Worm (Caenorhabditis elegans): ENCODE results near the gene F41G4.13.
A peak's percentile ranks its signal among the peaks of the same experiment; 100 is the strongest.

DNA sequence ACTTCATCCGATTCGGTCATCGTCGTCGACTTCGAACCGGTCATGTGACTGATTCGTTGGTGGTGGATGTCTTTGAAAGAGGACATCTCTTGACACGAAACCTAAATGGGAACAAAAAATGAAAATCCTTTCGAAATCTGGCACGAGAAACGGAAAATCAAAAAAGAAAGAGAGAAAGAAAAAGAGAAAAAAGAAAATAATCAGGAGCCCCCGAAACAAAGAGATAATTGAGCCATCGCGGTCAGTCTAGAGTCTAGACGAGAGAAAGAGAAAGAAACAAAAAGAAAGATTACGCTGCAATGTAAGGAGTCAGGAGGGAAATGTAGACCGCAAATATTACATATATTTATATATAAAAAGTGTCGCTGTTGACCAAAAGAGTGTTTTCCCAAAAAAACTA lies 34.3 kb upstream of the F41G4.13 start, which contains the start of gene aakg-2:
- no peak for TF ChIP-seq nhr-102 (tag; optimal IDR thresholded peaks at IDR 0.05)
- TF ChIP-seq nhr-11 (tag; optimal IDR thresholded peaks at IDR 0.05): no peak
- no peak for TF ChIP-seq hmg-1.1 (GFP tag; IDR thresholded peaks at IDR 0.05)
- no peak for TF ChIP-seq snpc-4 (tag; optimal IDR thresholded peaks at IDR 0.05)
- TF ChIP-seq unc-62 (GFP tag; optimal IDR thresholded peaks at IDR 0.05 in 1 of 2): no peak
- TF ChIP-seq unc-62 (tag; optimal IDR thresholded peaks at IDR 0.05): no peak
- no peak for TF ChIP-seq skn-1 (tag; optimal IDR thresholded peaks at IDR 0.05)
- TF ChIP-seq ama-1 (optimal IDR thresholded peaks at IDR 0.05): no peak
- peak; percentile 16 for TF ChIP-seq hlh-30 (tag; optimal IDR thresholded peaks at IDR 0.05; ENCODE audit: insufficient read depth)
- TF ChIP-seq mep-1 (tag; optimal IDR thresholded peaks at IDR 0.05): no peak
